Worm (Caenorhabditis elegans) whole organism, midembryonic: ENCODE measurements around the gene best-22.

Experiments used
- T22C8.4 ChIP-seq: fragments of 200-800 bp; sonication (Bioruptor generic); IDR thresholded peaks from 2 replicates; pipeline ENCODE4 v1.3.6; 2022; ENCODE audit warnings: missing genetic modification characterization, missing compliant biosample characterization
- cog-1 ChIP-seq: sonication (generic microtip); optimal IDR thresholded peaks from 2 replicates; lab custom pipeline; 2016; ENCODE audit warnings: missing genetic modification characterization, missing compliant biosample characterization
- klf-2 ChIP-seq: fragments of 200-800 bp; sonication (Bioruptor generic); conservative IDR thresholded peaks from 2 replicates; pipeline ENCODE4 v1.3.6; 2022; ENCODE audit warnings: missing genetic modification reagents, missing genetic modification characterization, missing compliant biosample characterization
- med-1 ChIP-seq: sonication (generic microtip); optimal IDR thresholded peaks from 2 replicates; lab custom pipeline; 2017; ENCODE audit warnings: missing genetic modification characterization, mild to moderate bottlenecking, missing compliant biosample characterization, antibody characterized with exemption, missing genetic modification reagents; ENCODE audit not compliant: insufficient read depth
- ref-1 ChIP-seq: fragments of 200-800 bp; sonication (Bioruptor generic); conservative IDR thresholded peaks from 2 replicates; pipeline ENCODE4 v1.3.6; 2022; ENCODE audit warnings: missing genetic modification reagents, missing genetic modification characterization, missing compliant biosample characterization
- tab-1 ChIP-seq: fragments of 200-800 bp; sonication (Bioruptor generic); IDR thresholded peaks from 2 replicates; pipeline ENCODE4 v1.3.6; 2022; ENCODE audit warnings: missing genetic modification characterization, missing compliant biosample characterization
- ztf-29 ChIP-seq: fragments of 200-800 bp; sonication (Bioruptor generic); IDR thresholded peaks from 2 replicates; pipeline ENCODE4 v1.3.6; 2022; ENCODE audit warnings: missing genetic modification reagents, missing genetic modification characterization, missing compliant biosample characterization

DNA sequence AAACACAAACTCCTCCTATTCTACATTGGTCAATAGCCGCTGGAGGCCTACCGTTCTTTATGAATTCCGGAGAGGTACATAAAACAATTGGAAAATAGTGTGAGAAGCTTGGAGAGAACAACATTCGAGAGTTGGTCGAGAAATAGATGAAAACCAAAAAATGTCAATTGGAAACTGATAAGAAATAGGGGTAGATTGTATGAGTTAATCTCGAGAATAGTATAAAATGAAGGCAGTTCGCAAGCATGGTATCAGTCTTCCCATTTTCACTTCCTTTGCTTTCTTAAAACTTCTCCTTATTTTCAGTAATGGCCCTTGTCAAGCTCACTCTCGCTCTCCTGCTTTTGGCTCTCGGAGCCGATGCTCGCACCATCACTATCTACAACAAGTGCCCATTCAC lies 33.1 kb downstream of the best-22 start, which contains the start of gene thn-2:
- TF ChIP-seq tab-1 (GFP tag; lab: Robert Waterston, UW) (no peak), ref-1 (GFP tag; lab: Robert Waterston, UW) (no peak), cog-1 (no peak), ztf-29 (GFP tag; lab: Robert Waterston, UW) (no peak), T22C8.4 (GFP tag; lab: Robert Waterston, UW) (no peak), med-1 (GFP tag; lab: Kevin White, UChicago) (no peak), klf-2 (no peak)
